Worm (Caenorhabditis elegans) whole organism, young adult: Measurements from ENCODE around the gene W04H10.5.

Source experiments
- F22D6.2 ChIP-seq: sonication (generic microtip); optimal IDR thresholded peaks from 2 replicates; lab custom pipeline; 2016; ENCODE audit warnings: mild to moderate bottlenecking, missing genetic modification characterization, missing compliant biosample characterization
- F33H1.4 ChIP-seq: fragments of 200-800 bp; sonication (Bioruptor generic); IDR thresholded peaks from 2 replicates; pipeline ENCODE4 v1.3.6; 2022; ENCODE audit warnings: missing genetic modification reagents, missing genetic modification characterization, missing compliant biosample characterization
- F55B11.4 ChIP-seq: sonication (generic microtip); optimal IDR thresholded peaks from 2 replicates; lab custom pipeline; 2016; ENCODE audit warnings: missing compliant biosample characterization, missing genetic modification characterization, borderline replicate concordance; ENCODE audit not compliant: insufficient read depth
- Y53F4B.3 ChIP-seq: fragments of 200-800 bp; sonication (Bioruptor generic); IDR thresholded peaks from 2 replicates; pipeline ENCODE4 v1.3.6; 2022; ENCODE audit warnings: missing genetic modification reagents, missing genetic modification characterization, missing compliant biosample characterization
- Y56A3A.18 ChIP-seq: fragments of 200-800 bp; sonication (Bioruptor generic); IDR thresholded peaks from 2 replicates; pipeline ENCODE4 v1.3.6; 2022; ENCODE audit warnings: missing genetic modification reagents, missing genetic modification characterization, missing compliant biosample characterization
- aptf-2 ChIP-seq: fragments of 200-800 bp; sonication (Bioruptor generic); conservative IDR thresholded peaks from 2 replicates; pipeline ENCODE4 v1.3.6; 2022; ENCODE audit warnings: missing genetic modification reagents, missing genetic modification characterization, missing compliant biosample characterization
- attf-6 ChIP-seq: fragments of 200-800 bp; sonication (Bioruptor generic); IDR thresholded peaks from 2 replicates; pipeline ENCODE4 v1.3.6; 2022; ENCODE audit warnings: missing genetic modification reagents, missing genetic modification characterization, missing compliant biosample characterization
- cebp-2 ChIP-seq: fragments of 200-800 bp; sonication (Bioruptor generic); IDR thresholded peaks from 2 replicates; pipeline ENCODE4 v1.3.6; 2022; ENCODE audit warnings: missing genetic modification characterization, missing compliant biosample characterization
- ceh-100 ChIP-seq: fragments of 200-800 bp; sonication (Bioruptor generic); IDR thresholded peaks from 2 replicates; pipeline ENCODE4 v1.3.6; 2022; ENCODE audit warnings: missing genetic modification reagents, missing genetic modification characterization, missing compliant biosample characterization
- ceh-40 ChIP-seq: fragments of 200-800 bp; sonication (Bioruptor generic); IDR thresholded peaks from 2 replicates; pipeline ENCODE4 v1.3.6; 2022; ENCODE audit warnings: missing genetic modification characterization, missing compliant biosample characterization
- ceh-58 ChIP-seq: fragments of 200-800 bp; sonication (Bioruptor generic); IDR thresholded peaks from 2 replicates; pipeline ENCODE4 v1.3.6; 2022; ENCODE audit warnings: missing genetic modification characterization, missing compliant biosample characterization
- ceh-91 ChIP-seq: fragments of 200-800 bp; sonication (Bioruptor generic); IDR thresholded peaks from 2 replicates; pipeline ENCODE4 v1.3.6; 2022; ENCODE audit warnings: missing genetic modification reagents, missing genetic modification characterization, missing compliant biosample characterization
- dox-1 ChIP-seq: fragments of 200-800 bp; sonication (Bioruptor generic); IDR thresholded peaks from 2 replicates; pipeline ENCODE4 v1.3.6; 2022; ENCODE audit warnings: missing genetic modification reagents, missing genetic modification characterization, missing compliant biosample characterization
- dpff-1 ChIP-seq: sonication (generic microtip); optimal IDR thresholded peaks from 2 replicates; lab custom pipeline; 2017; ENCODE audit warnings: mild to moderate bottlenecking, missing genetic modification characterization, missing compliant biosample characterization
- egrh-3 ChIP-seq: fragments of 200-800 bp; sonication (Bioruptor generic); IDR thresholded peaks from 2 replicates; pipeline ENCODE4 v1.3.6; 2022; ENCODE audit warnings: missing genetic modification reagents, missing genetic modification characterization, missing compliant biosample characterization
- gei-17 ChIP-seq: fragments of 200-800 bp; sonication (Bioruptor generic); optimal IDR thresholded peaks from 2 replicates; lab custom pipeline; 2018; ENCODE audit warnings: mild to moderate bottlenecking, missing genetic modification characterization, missing compliant biosample characterization
- hmg-20 ChIP-seq: fragments of 200-800 bp; sonication (Bioruptor generic); IDR thresholded peaks from 2 replicates; pipeline ENCODE4 v1.3.6; 2022; ENCODE audit warnings: missing genetic modification reagents, missing genetic modification characterization, missing compliant biosample characterization
- hsf-1 ChIP-seq: fragments of 200-800 bp; sonication (Bioruptor generic); IDR thresholded peaks from 2 replicates; pipeline ENCODE4 v1.3.6; 2022; ENCODE audit warnings: missing genetic modification reagents, missing genetic modification characterization, missing compliant biosample characterization
- lag-1 ChIP-seq: fragments of 200-800 bp; sonication (Bioruptor generic); IDR thresholded peaks from 2 replicates; pipeline ENCODE4 v1.3.6; 2022; ENCODE audit warnings: missing genetic modification reagents, missing genetic modification characterization, missing compliant biosample characterization
- lin-26 ChIP-seq: fragments of 200-800 bp; sonication (Bioruptor generic); IDR thresholded peaks from 2 replicates; pipeline ENCODE4 v1.3.6; 2022; ENCODE audit warnings: missing genetic modification reagents, missing genetic modification characterization, missing compliant biosample characterization
- lsy-27 ChIP-seq: sonication (generic microtip); optimal IDR thresholded peaks from 2 replicates; lab custom pipeline; 2017; ENCODE audit warnings: missing genetic modification characterization, mild to moderate bottlenecking, missing compliant biosample characterization, antibody characterized with exemption, missing genotype, borderline replicate concordance; ENCODE audit not compliant: insufficient read depth
- madf-3 ChIP-seq: fragments of 200-800 bp; sonication (Bioruptor generic); IDR thresholded peaks from 2 replicates; pipeline ENCODE4 v1.3.6; 2022; ENCODE audit warnings: missing genetic modification reagents, missing genetic modification characterization, missing compliant biosample characterization
- madf-6 ChIP-seq: fragments of 200-800 bp; sonication (Bioruptor generic); IDR thresholded peaks from 2 replicates; pipeline ENCODE4 v1.3.6; 2022; ENCODE audit warnings: missing genetic modification reagents, missing genetic modification characterization, missing compliant biosample characterization
- mcd-1 ChIP-seq: fragments of 200-800 bp; sonication (Bioruptor generic); IDR thresholded peaks from 2 replicates; pipeline ENCODE4 v1.3.6; 2022; ENCODE audit warnings: missing genetic modification reagents, missing genetic modification characterization, missing compliant biosample characterization
- nfya-2 ChIP-seq: fragments of 200-800 bp; sonication (Bioruptor generic); IDR thresholded peaks from 2 replicates; pipeline ENCODE4 v1.3.6; 2022; ENCODE audit warnings: missing genetic modification reagents, missing genetic modification characterization, missing compliant biosample characterization
- nhr-120 ChIP-seq: fragments of 200-800 bp; sonication (Bioruptor generic); IDR thresholded peaks from 2 replicates; pipeline ENCODE4 v1.3.6; 2022; ENCODE audit warnings: missing genetic modification characterization, missing compliant biosample characterization
- nhr-90 ChIP-seq: sonication (generic microtip); optimal IDR thresholded peaks from 2 replicates; lab custom pipeline; 2016; ENCODE audit warnings: missing genotype, mild to moderate bottlenecking, missing genetic modification characterization, missing compliant biosample characterization
- rcor-1 ChIP-seq: fragments of 200-800 bp; sonication (Bioruptor generic); IDR thresholded peaks from 2 replicates; pipeline ENCODE4 v1.3.6; 2022; ENCODE audit warnings: missing genetic modification reagents, missing genetic modification characterization, missing compliant biosample characterization
- snpc-1.1 ChIP-seq: sonication (generic microtip); optimal IDR thresholded peaks from 2 replicates; lab custom pipeline; 2017; ENCODE audit warnings: missing genetic modification characterization, mild to moderate bottlenecking, missing compliant biosample characterization, antibody characterized with exemption, moderate library complexity, missing genotype, missing genetic modification reagents; ENCODE audit not compliant: insufficient read depth
- snpc-1.3 ChIP-seq: sonication (generic microtip); optimal IDR thresholded peaks from 2 replicates; lab custom pipeline; 2017; ENCODE audit warnings: missing genetic modification characterization, mild to moderate bottlenecking, missing compliant biosample characterization, antibody characterized with exemption, moderate library complexity, missing genotype, missing genetic modification reagents; ENCODE audit not compliant: insufficient read depth
- xnd-1 ChIP-seq: sonication (generic microtip); optimal IDR thresholded peaks from 2 replicates; lab custom pipeline; 2016; ENCODE audit warnings: missing genotype, missing genetic modification reagents, missing genetic modification characterization, missing compliant biosample characterization
- ztf-28 ChIP-seq: fragments of 200-800 bp; sonication (Bioruptor generic); IDR thresholded peaks from 2 replicates; pipeline ENCODE4 v1.3.6; 2022; ENCODE audit warnings: missing genetic modification reagents, missing genetic modification characterization, missing compliant biosample characterization

The W04H10.5 gene

ce11 chrII:627205-627604 is 21.1 kb downstream of the W04H10.5 start, which contains the start of gene arrd-1:
Gene arrd-1 (plus strand): TSS chrII:627505.
- TF ChIP-seq lin-26 (GFP tag; lab: Robert Waterston, UW) (no peak), ceh-91 (GFP tag; lab: Robert Waterston, UW) (no peak), snpc-1.3 (tag; lab: Kevin White, UChicago) (no peak), nhr-90 (tag; lab: Kevin White, UChicago) (no peak), gei-17 (GFP tag; lab: Kevin White, UChicago) (no peak), hmg-20 (no peak), F55B11.4 (tag; lab: Kevin White, UChicago) (no peak), dpff-1 (tag; lab: Kevin White, UChicago) (no peak), mcd-1 (GFP tag; lab: Robert Waterston, UW) (no peak), nfya-2 (GFP tag; lab: Robert Waterston, UW) (no peak), ztf-28 (GFP tag; lab: Robert Waterston, UW) (no peak), snpc-1.1 (tag; lab: Kevin White, UChicago) (no peak)

- TF ChIP-seq cebp-2 (GFP tag; lab: Robert Waterston, UW) = no peak
- TF ChIP-seq xnd-1 (tag; lab: Kevin White, UChicago) = no peak
Observed at ce11 chrII:627913-628312, 21.8 kb downstream of the W04H10.5 start.

ce11 chrII:629454-629853 is 23.3 kb downstream of the W04H10.5 start:
- TF ChIP-seq Y53F4B.3 (GFP tag; lab: Robert Waterston, UW) = peak; percentile 96; the same call in 1 of the 2 replicates
- peak; percentile 91 for TF ChIP-seq egrh-3

ce11 chrII:632545-632944 is 26.4 kb downstream of the W04H10.5 start:
- TF ChIP-seq rcor-1 = peak; percentile 59; the same call in 1 of the 2 replicates
- TF ChIP-seq madf-3 (GFP tag; lab: Robert Waterston, UW) = 0 out of 2 replicates have a peak, but pooled peaks have one; percentile 71
- TF ChIP-seq ceh-40 (GFP tag; lab: Robert Waterston, UW) = peak; percentile 72; the same call in 1 of the 2 replicates
- TF ChIP-seq egrh-3 = peak; percentile 29; the same call in 1 of the 2 replicates
- TF ChIP-seq madf-6 (GFP tag; lab: Robert Waterston, UW) = peak; percentile 57; the same call in 1 of the 2 replicates
- TF ChIP-seq dox-1 (GFP tag; lab: Robert Waterston, UW) = peak; percentile 87
- 0 out of 2 replicates have a peak, but pooled peaks have one; percentile 26 for TF ChIP-seq Y56A3A.18 (GFP tag; lab: Robert Waterston, UW)
- peak; percentile 98 for TF ChIP-seq hsf-1 (GFP tag; lab: Robert Waterston, UW)

- 0 out of 2 replicates have a peak, but pooled peaks have one; percentile 5 for TF ChIP-seq F33H1.4 (GFP tag; lab: Robert Waterston, UW)
- TF ChIP-seq aptf-2 (GFP tag; lab: Robert Waterston, UW) = 0 out of 2 replicates have a peak, but pooled peaks have one; percentile 5
- peak; percentile 62; the same call in 1 of the 2 replicates for TF ChIP-seq egrh-3
Observed at ce11 chrII:633144-633543, 27.0 kb downstream of the W04H10.5 start.

- TF ChIP-seq nhr-120 (GFP tag; lab: Robert Waterston, UW) (no peak), ceh-100 (GFP tag; lab: Robert Waterston, UW) (no peak), attf-6 (GFP tag; lab: Robert Waterston, UW) (no peak), F22D6.2 (tag; lab: Kevin White, UChicago) (no peak), lsy-27 (tag; lab: Kevin White, UChicago) (no peak), ceh-58 (GFP tag; lab: Robert Waterston, UW) (no peak), lag-1 (GFP tag; lab: Robert Waterston, UW) (no peak)
Observed at ce11 chrII:633984-634383, 27.9 kb downstream of the W04H10.5 start, which contains the start of gene T04B8.1. Gene T04B8.1 (plus strand): TSS chrII:634284.
